Worm (Caenorhabditis elegans) whole organism, L3 larva: Measurements from ENCODE around the gene F42G10.1.

ENCODE experiments used
- ZK546.5 ChIP-seq: sonication (generic microtip); optimal IDR thresholded peaks from 2 replicates; lab custom pipeline; 2017; ENCODE audit warnings: missing biosample characterization, missing genetic modification characterization
- ama-1 ChIP-seq: fragments of 150-350 bp; optimal IDR thresholded peaks from 2 replicates; lab custom pipeline; 2018
- ceh-28 ChIP-seq: fragments of 150-350 bp; optimal IDR thresholded peaks from 2 replicates; lab custom pipeline; 2014; ENCODE audit warnings: missing biosample characterization, missing genetic modification reagents, missing genetic modification characterization
- unc-62 ChIP-seq: fragments of 150-350 bp; sonication (generic microtip); optimal IDR thresholded peaks from 4 replicates; lab custom pipeline; 2014; ENCODE audit warnings: missing biosample characterization, missing genetic modification reagents, missing genetic modification characterization

- no peak for TF ChIP-seq unc-62 (GFP tag; lab: Kevin White, UChicago)
- no peak for TF ChIP-seq ceh-28
- TF ChIP-seq ama-1 (lab: Kevin White, UChicago) = no peak
- no peak for TF ChIP-seq ZK546.5 (tag; lab: Kevin White, UChicago)
These were observed 3.9 kb downstream of the F42G10.1 start, which contains the start of gene F19C6.4 for ce11 chrX:10017975-10018654.
